Fruit fly (Drosophila melanogaster): Measurements from ENCODE around the gene GatC.

Gene GatC

dm6 chr2L:13838647-13839390, 5.9 kb upstream of the GatC start (continued):
- no peak for TF ChIP-seq ato (GFP tag; IDR thresholded peaks at IDR 0.05; ENCODE audit: partially characterized antibody)
- no peak for TF ChIP-seq al (GFP tag; IDR thresholded peaks at IDR 0.05)
- no peak for TF ChIP-seq CG6175 (GFP tag; IDR thresholded peaks at IDR 0.05)
- peak; percentile 38 for TF ChIP-seq fd64A (GFP tag; optimal IDR thresholded peaks at IDR 0.05)
- no peak for TF ChIP-seq HLH4C (GFP tag; IDR thresholded peaks at IDR 0.05; ENCODE audit: partially characterized antibody)
- TF ChIP-seq CG7556 (GFP tag; optimal IDR thresholded peaks at IDR 0.05), result no peak
- no peak for TF ChIP-seq maf-S (GFP tag; optimal IDR thresholded peaks at IDR 0.05)
- TF ChIP-seq yki (optimal IDR thresholded peaks at IDR 0.05), result no peak
- no peak for TF ChIP-seq CG18011 (GFP tag; optimal IDR thresholded peaks at IDR 0.05)
- TF ChIP-seq abd-A (tag; optimal IDR thresholded peaks at IDR 0.05), result peak; percentile 38
- no peak for TF ChIP-seq bcd (GFP tag; optimal IDR thresholded peaks at IDR 0.05)
- TF ChIP-seq bbx (GFP tag; IDR thresholded peaks at IDR 0.05; ENCODE audit: partially characterized antibody), result no peak
- no peak for TF ChIP-seq CG17612 (GFP tag; IDR thresholded peaks at IDR 0.05)
- no peak for TF ChIP-seq CG7357 (GFP tag; IDR thresholded peaks at IDR 0.05)
- no peak for TF ChIP-seq CG7745 (tag; optimal IDR thresholded peaks at IDR 0.05)
- no peak for TF ChIP-seq caup (GFP tag; optimal IDR thresholded peaks at IDR 0.05; ENCODE audit: severe bottlenecking)
- no peak for TF ChIP-seq repo (GFP tag; optimal IDR thresholded peaks at IDR 0.05)
- no peak for TF ChIP-seq pum (GFP tag; optimal IDR thresholded peaks at IDR 0.05)
- TF ChIP-seq CG10321 (GFP tag; IDR thresholded peaks at IDR 0.05), result no peak
- TF ChIP-seq Dref (GFP tag; IDR thresholded peaks at IDR 0.05), result no peak
- TF ChIP-seq HmgD (GFP tag; optimal IDR thresholded peaks at IDR 0.05), result no peak
- TF ChIP-seq CG3065 (GFP tag; optimal IDR thresholded peaks at IDR 0.05), result no peak
- TF ChIP-seq CG3838 (GFP tag; optimal IDR thresholded peaks at IDR 0.05), result peak; percentile 38
- peak; percentile 46 for TF ChIP-seq fd102C (GFP tag; optimal IDR thresholded peaks at IDR 0.05)
- no peak for TF ChIP-seq CG30431 (GFP tag; optimal IDR thresholded peaks at IDR 0.05)
- TF ChIP-seq CG15269 (tag; optimal IDR thresholded peaks at IDR 0.05), result peak; percentile 58
- TF ChIP-seq CG10209 (GFP tag; optimal IDR thresholded peaks at IDR 0.05), result peak; percentile 16
- peak; percentile 35 for TF ChIP-seq mam (GFP tag; optimal IDR thresholded peaks at IDR 0.05)
- TF ChIP-seq Atf3 (GFP tag; optimal IDR thresholded peaks at IDR 0.05), result no peak
- no peak for TF ChIP-seq CG15011 (GFP tag; optimal IDR thresholded peaks at IDR 0.05)
- no peak for TF ChIP-seq Rx (GFP tag; IDR thresholded peaks at IDR 0.05)
- no peak for TF ChIP-seq slp2 (GFP tag; optimal IDR thresholded peaks at IDR 0.05)
- 0 out of 2 replicates have a peak, but pooled peaks have one; percentile 35 for TF ChIP-seq sim (GFP tag; IDR thresholded peaks at IDR 0.05)
- TF ChIP-seq CG17912 (GFP tag; optimal IDR thresholded peaks at IDR 0.05), result no peak
- no peak for TF ChIP-seq her (GFP tag; optimal IDR thresholded peaks at IDR 0.05)
- no peak for TF ChIP-seq dpn (GFP tag; optimal IDR thresholded peaks at IDR 0.05)
- no peak for TF ChIP-seq E2f1 (GFP tag; IDR thresholded peaks at IDR 0.05)
- no peak for TF ChIP-seq Opbp (GFP tag; IDR thresholded peaks at IDR 0.05; ENCODE audit: partially characterized antibody)
- no peak for TF ChIP-seq Lhr (GFP tag; optimal IDR thresholded peaks at IDR 0.05)
- no peak for TF ChIP-seq wdn (GFP tag; IDR thresholded peaks at IDR 0.05)
- TF ChIP-seq CG15696 (tag; optimal IDR thresholded peaks at IDR 0.05), result peak; percentile 46
- peak; percentile 53 for TF ChIP-seq row (GFP tag; IDR thresholded peaks at IDR 0.05)
- no peak for TF ChIP-seq ham (GFP tag; IDR thresholded peaks at IDR 0.05)
- TF ChIP-seq YL-1 (GFP tag; optimal IDR thresholded peaks at IDR 0.05), result no peak
- no peak for TF ChIP-seq Atf6 (GFP tag; IDR thresholded peaks at IDR 0.05)
- peak; percentile 32; the same call in 1 of the 2 replicates for TF ChIP-seq slbo (GFP tag; IDR thresholded peaks at IDR 0.05)
- TF ChIP-seq NC2α (GFP tag; optimal IDR thresholded peaks at IDR 0.05), result peak; percentile 5
- TF ChIP-seq gfzf (GFP tag; optimal IDR thresholded peaks at IDR 0.05), result no peak
- TF ChIP-seq CG5245 (GFP tag; optimal IDR thresholded peaks at IDR 0.05), result no peak
- no peak for TF ChIP-seq CG10267 (tag; optimal IDR thresholded peaks at IDR 0.05)
